Worm (Caenorhabditis elegans) whole organism, L4 larva: ENCODE results near the gene cpr-9.

Experiments used
- F26F4.8 ChIP-seq: fragments of 200-800 bp; sonication (Bioruptor generic); conservative IDR thresholded peaks from 2 replicates; pipeline ENCODE4 v1.3.6; 2022; ENCODE audit warnings: missing genetic modification characterization, missing compliant biosample characterization
- F37D6.2 ChIP-seq: sonication (generic microtip); optimal IDR thresholded peaks from 2 replicates; lab custom pipeline; 2016; ENCODE audit warnings: mild to moderate bottlenecking, missing genetic modification characterization, missing compliant biosample characterization
- F49E8.2 ChIP-seq: sonication (generic microtip); optimal IDR thresholded peaks from 2 replicates; lab custom pipeline; 2016; ENCODE audit warnings: missing compliant biosample characterization, mild to moderate bottlenecking, missing genetic modification characterization, borderline replicate concordance
- R02D3.7 ChIP-seq: fragments of 150-350 bp; sonication (generic microtip); optimal IDR thresholded peaks from 3 replicates; lab custom pipeline; 2014; ENCODE audit warnings: missing biosample characterization, missing genetic modification characterization
- Y48G9A.11 ChIP-seq: fragments of 200-800 bp; sonication (Bioruptor generic); IDR thresholded peaks from 2 replicates; pipeline ENCODE4 v1.3.6; 2022; ENCODE audit warnings: missing genetic modification reagents, missing genetic modification characterization, missing compliant biosample characterization
- Y75B8A.6 ChIP-seq: fragments of 200-800 bp; sonication (Bioruptor generic); IDR thresholded peaks from 2 replicates; pipeline ENCODE4 v1.3.6; 2022; ENCODE audit warnings: missing genetic modification reagents, missing genetic modification characterization, missing compliant biosample characterization
- ZK337.2 ChIP-seq: fragments of 200-800 bp; sonication (Bioruptor generic); IDR thresholded peaks from 2 replicates; pipeline ENCODE4 v1.3.6; 2022; ENCODE audit warnings: missing genetic modification reagents, missing genetic modification characterization, missing compliant biosample characterization
- aha-1 ChIP-seq: fragments of 150-350 bp; peaks from one replicate; lab custom pipeline; 2014; ENCODE audit warnings: missing biosample characterization, missing genetic modification characterization
- aly-2 ChIP-seq: sonication (generic microtip); optimal IDR thresholded peaks from 2 replicates; lab custom pipeline; 2018; ENCODE audit warnings: missing biosample characterization, missing genetic modification characterization
- ama-1 ChIP-seq: fragments of 150-350 bp; optimal IDR thresholded peaks from 2 replicates; lab custom pipeline; 2014; ENCODE audit warnings: inconsistent platforms, mixed read lengths
- arid-1 ChIP-seq: fragments of 200-800 bp; sonication (Bioruptor generic); conservative IDR thresholded peaks from 2 replicates; pipeline ENCODE4 v1.3.6; 2022; ENCODE audit warnings: missing genetic modification reagents, missing genetic modification characterization, missing compliant biosample characterization
- ceh-20 ChIP-seq: fragments of 200-800 bp; sonication (Bioruptor generic); IDR thresholded peaks from 2 replicates; pipeline ENCODE4 v1.3.6; 2022; ENCODE audit warnings: missing genetic modification reagents, missing genetic modification characterization, missing compliant biosample characterization
- ceh-62 ChIP-seq: sonication (generic microtip); optimal IDR thresholded peaks from 2 replicates; lab custom pipeline; 2017; ENCODE audit warnings: missing biosample characterization, missing genetic modification characterization
- daf-19 ChIP-seq: fragments of 200-800 bp; sonication (Bioruptor generic); conservative IDR thresholded peaks from 2 replicates; pipeline ENCODE4 v1.3.6; 2022; ENCODE audit warnings: missing genetic modification characterization, missing compliant biosample characterization
- daf-8 ChIP-seq: fragments of 200-800 bp; sonication (Bioruptor generic); IDR thresholded peaks from 2 replicates; pipeline ENCODE4 v1.3.6; 2022; ENCODE audit warnings: missing genetic modification characterization, missing compliant biosample characterization
- dmd-6 ChIP-seq: fragments of 200-800 bp; sonication (Bioruptor generic); IDR thresholded peaks from 2 replicates; pipeline ENCODE4 v1.3.6; 2022; ENCODE audit warnings: missing genetic modification reagents, missing genetic modification characterization, missing compliant biosample characterization
- dmd-9 ChIP-seq: fragments of 200-800 bp; sonication (Bioruptor generic); IDR thresholded peaks from 2 replicates; pipeline ENCODE4 v1.3.6; 2022; ENCODE audit warnings: missing genetic modification reagents, missing genetic modification characterization, missing compliant biosample characterization
- dve-1 ChIP-seq: sonication (generic microtip); optimal IDR thresholded peaks from 2 replicates; lab custom pipeline; 2017; ENCODE audit warnings: antibody characterized with exemption, mild to moderate bottlenecking, missing genetic modification characterization, missing compliant biosample characterization; ENCODE audit not compliant: insufficient read depth
- egl-43 ChIP-seq: fragments of 200-800 bp; sonication (Bioruptor generic); IDR thresholded peaks from 2 replicates; pipeline ENCODE4 v1.3.6; 2022; ENCODE audit warnings: missing genetic modification reagents, missing genetic modification characterization, missing compliant biosample characterization
- fkh-10 ChIP-seq: fragments of 150-350 bp; optimal IDR thresholded peaks from 2 replicates; lab custom pipeline; 2014; ENCODE audit warnings: missing biosample characterization, missing genetic modification reagents, missing genetic modification characterization
- fos-1 ChIP-seq: fragments of 150-350 bp; optimal IDR thresholded peaks from 2 replicates; lab custom pipeline; 2014; ENCODE audit warnings: missing biosample characterization, missing genetic modification characterization
- gei-8 ChIP-seq: fragments of 200-800 bp; sonication (Bioruptor generic); optimal IDR thresholded peaks from 2 replicates; lab custom pipeline; 2018; ENCODE audit warnings: mild to moderate bottlenecking, missing genetic modification characterization, missing compliant biosample characterization
- lim-7 ChIP-seq: fragments of 200-800 bp; sonication (Bioruptor generic); IDR thresholded peaks from 2 replicates; pipeline ENCODE4 v1.3.6; 2022; ENCODE audit warnings: missing genetic modification characterization, missing compliant biosample characterization
- lin-15B ChIP-seq: fragments of 150-350 bp; sonication (generic microtip); optimal IDR thresholded peaks from 3 replicates; lab custom pipeline; 2014; ENCODE audit warnings: missing biosample characterization, missing genetic modification characterization
- lin-39 ChIP-seq: fragments of 150-350 bp; optimal IDR thresholded peaks from 2 replicates; lab custom pipeline; 2014; ENCODE audit warnings: missing biosample characterization, missing genetic modification reagents, missing genetic modification characterization
- mdl-1 ChIP-seq, 2 experiments: fragments of 150-350 bp in 1 of 2; sonication (generic microtip) in 1 of 2; optimal IDR thresholded peaks; 2 replicates each; lab custom pipeline; 2014 to 2017; ENCODE audit warnings: missing biosample characterization in 2 of 2, missing genetic modification characterization in 2 of 2
- mdt-29 ChIP-seq: fragments of 200-800 bp; sonication (Bioruptor generic); IDR thresholded peaks from 2 replicates; pipeline ENCODE4 v1.3.6; 2022; ENCODE audit warnings: missing genetic modification reagents, missing genetic modification characterization, missing compliant biosample characterization
- mep-1 ChIP-seq: fragments of 150-350 bp; sonication (generic microtip); optimal IDR thresholded peaks from 3 replicates; lab custom pipeline; 2014; ENCODE audit warnings: missing biosample characterization, missing genetic modification characterization
- mes-2 ChIP-seq: sonication (generic microtip); optimal IDR thresholded peaks from 2 replicates; lab custom pipeline; 2016; ENCODE audit warnings: missing genotype, mild to moderate bottlenecking, missing genetic modification characterization, missing compliant biosample characterization; ENCODE audit not compliant: poor library complexity, severe bottlenecking
- mxl-3 ChIP-seq: fragments of 200-800 bp; sonication (Bioruptor generic); optimal IDR thresholded peaks from 2 replicates; lab custom pipeline; 2018; ENCODE audit warnings: mild to moderate bottlenecking, missing genetic modification characterization, missing compliant biosample characterization
- nhr-25 ChIP-seq: sonication (generic microtip); optimal IDR thresholded peaks from 2 replicates; lab custom pipeline; 2017; ENCODE audit warnings: missing genetic modification characterization, mild to moderate bottlenecking, missing compliant biosample characterization, antibody characterized with exemption, moderate library complexity, borderline replicate concordance; ENCODE audit not compliant: insufficient read depth
- nhr-28 ChIP-seq: fragments of 150-350 bp; optimal IDR thresholded peaks from 2 replicates; lab custom pipeline; 2014; ENCODE audit warnings: missing biosample characterization, missing genetic modification characterization
- nhr-41 ChIP-seq: fragments of 200-800 bp; sonication (Bioruptor generic); IDR thresholded peaks from 2 replicates; pipeline ENCODE4 v1.3.6; 2022; ENCODE audit warnings: missing genetic modification reagents, missing genetic modification characterization, missing compliant biosample characterization
- nhr-42 ChIP-seq: fragments of 200-800 bp; sonication (Bioruptor generic); IDR thresholded peaks from 2 replicates; pipeline ENCODE4 v1.3.6; 2022; ENCODE audit warnings: missing genetic modification characterization, missing compliant biosample characterization
- nhr-48 ChIP-seq: sonication (generic microtip); optimal IDR thresholded peaks from 2 replicates; lab custom pipeline; 2016; ENCODE audit warnings: mild to moderate bottlenecking, missing genetic modification characterization, missing compliant biosample characterization
- pha-4 ChIP-seq, 2 experiments: fragments of 150-350 bp in 1 of 2; fragments of 200-800 bp in 1 of 2; sonication (Bioruptor generic) in 1 of 2; IDR thresholded peaks in 1 of 2; optimal IDR thresholded peaks in 1 of 2; 2 replicates each; pipeline versions ENCODE4 v1.3.6 to Lab custom; 2014 to 2022; ENCODE audit warnings: missing genetic modification characterization in 2 of 2, missing genetic modification reagents in 2 of 2, missing biosample characterization in 1 of 2, missing compliant biosample characterization in 1 of 2
- php-3 ChIP-seq: fragments of 200-800 bp; sonication (Bioruptor generic); IDR thresholded peaks from 2 replicates; pipeline ENCODE4 v1.3.6; 2022; ENCODE audit warnings: missing genetic modification reagents, missing genetic modification characterization, missing compliant biosample characterization
- saeg-2 ChIP-seq: fragments of 200-800 bp; sonication (Bioruptor generic); IDR thresholded peaks from 2 replicates; pipeline ENCODE4 v1.3.6; 2022; ENCODE audit warnings: missing genetic modification reagents, missing genetic modification characterization, missing compliant biosample characterization
- sdz-12 ChIP-seq: fragments of 200-800 bp; sonication (Bioruptor generic); optimal IDR thresholded peaks from 2 replicates; lab custom pipeline; 2018; ENCODE audit warnings: mild to moderate bottlenecking, missing genetic modification characterization, missing compliant biosample characterization
- set-16 ChIP-seq: fragments of 200-800 bp; sonication (Bioruptor generic); IDR thresholded peaks from 2 replicates; pipeline ENCODE4 v1.3.6; 2022; ENCODE audit warnings: missing genetic modification reagents, missing genetic modification characterization, missing compliant biosample characterization
- snpc-1.2 ChIP-seq: fragments of 200-800 bp; sonication (Bioruptor generic); IDR thresholded peaks from 2 replicates; pipeline ENCODE4 v1.3.6; 2022; ENCODE audit warnings: missing genetic modification reagents, missing genetic modification characterization, missing compliant biosample characterization
- snpc-4 ChIP-seq: fragments of 150-350 bp; optimal IDR thresholded peaks from 2 replicates; lab custom pipeline; 2014; ENCODE audit warnings: missing biosample characterization, missing genetic modification characterization
- tag-97 ChIP-seq: fragments of 200-800 bp; sonication (Bioruptor generic); IDR thresholded peaks from 2 replicates; pipeline ENCODE4 v1.3.6; 2022; ENCODE audit warnings: missing genetic modification characterization, missing compliant biosample characterization
- tra-1 ChIP-seq: fragments of 200-800 bp; sonication (Bioruptor generic); IDR thresholded peaks from 2 replicates; pipeline ENCODE4 v1.3.6; 2022; ENCODE audit warnings: missing genetic modification reagents, missing genetic modification characterization, missing compliant biosample characterization
- unc-130 ChIP-seq: sonication (generic microtip); optimal IDR thresholded peaks from 2 replicates; lab custom pipeline; 2016; ENCODE audit warnings: missing genetic modification reagents, missing genetic modification characterization, missing compliant biosample characterization
- unc-39 ChIP-seq: sonication (generic microtip); optimal IDR thresholded peaks from 2 replicates; lab custom pipeline; 2017; ENCODE audit warnings: missing biosample characterization, missing genetic modification characterization
- zag-1 ChIP-seq: fragments of 150-350 bp; optimal IDR thresholded peaks from 2 replicates; lab custom pipeline; 2014; ENCODE audit warnings: missing biosample characterization, missing genetic modification characterization
- zfp-2 ChIP-seq: sonication (generic microtip); optimal IDR thresholded peaks from 2 replicates; lab custom pipeline; 2016; ENCODE audit warnings: mild to moderate bottlenecking, missing genetic modification characterization, missing compliant biosample characterization
- zfp-3 ChIP-seq: fragments of 200-800 bp; sonication (Bioruptor generic); conservative IDR thresholded peaks from 2 replicates; pipeline ENCODE4 v1.3.6; 2022; ENCODE audit warnings: missing genetic modification reagents, missing genetic modification characterization, missing compliant biosample characterization
- ztf-11 ChIP-seq: fragments of 150-350 bp; optimal IDR thresholded peaks from 2 replicates; lab custom pipeline; 2014; ENCODE audit warnings: missing biosample characterization, missing genetic modification characterization

Gene cpr-9

ce11 chrV:12002866-12003485 lies at the start of gene cpr-9:
Gene cpr-9, plus strand, starts transcription at chrV:12003053.
- TF ChIP-seq pha-4 (GFP tag; IDR thresholded peaks at IDR 0.05; lab: Robert Waterston, UW) (no peak), pha-4 (tag; optimal IDR thresholded peaks at IDR 0.05; lab: Kevin White, UChicago) (no peak), php-3 (GFP tag; lab: Robert Waterston, UW) (peak; percentile 40; the same call in 1 of the 2 replicates), R02D3.7 (tag; lab: Kevin White, UChicago) (no peak), ama-1 (lab: Kevin White, UChicago) (peak; percentile 45), sdz-12 (no peak), nhr-25 (no peak), ceh-62 (tag; lab: Kevin White, UChicago) (no peak), dve-1 (peak; percentile 77), F26F4.8 (GFP tag; lab: Robert Waterston, UW) (no peak), dmd-6 (GFP tag; lab: Robert Waterston, UW) (peak; percentile 56), arid-1 (GFP tag; lab: Robert Waterston, UW) (no peak), fkh-10 (GFP tag; lab: Kevin White, UChicago) (no peak), daf-8 (no peak), snpc-4 (tag; lab: Kevin White, UChicago) (no peak), dmd-9 (GFP tag; lab: Robert Waterston, UW) (no peak), daf-19 (GFP tag; lab: Robert Waterston, UW) (no peak), zfp-3 (GFP tag; lab: Robert Waterston, UW) (no peak), mxl-3 (GFP tag; lab: Kevin White, UChicago) (no peak), aly-2 (tag; lab: Kevin White, UChicago) (no peak), saeg-2 (GFP tag; lab: Robert Waterston, UW) (no peak), nhr-28 (peak; percentile 55), ceh-20 (GFP tag; lab: Robert Waterston, UW) (no peak), lin-39 (no peak), nhr-48 (tag; lab: Kevin White, UChicago) (no peak), zag-1 (tag; lab: Kevin White, UChicago) (no peak), aha-1 (peak; percentile 73), snpc-1.2 (GFP tag; lab: Robert Waterston, UW) (no peak), nhr-42 (GFP tag; lab: Robert Waterston, UW) (0 out of 2 replicates have a peak, but pooled peaks have one; percentile 10), tag-97 (GFP tag; lab: Robert Waterston, UW) (no peak), ZK337.2 (no peak), fos-1 (no peak), lim-7 (no peak), mdt-29 (GFP tag; lab: Robert Waterston, UW) (peak; percentile 57; the same call in 1 of the 2 replicates), unc-39 (tag; lab: Kevin White, UChicago) (no peak), mes-2 (tag; lab: Kevin White, UChicago) (no peak), ztf-11 (no peak), nhr-41 (GFP tag; lab: Robert Waterston, UW) (no peak), egl-43 (no peak), tra-1 (no peak; the same call in 1 of the 2 replicates), mdl-1 (tag; optimal IDR thresholded peaks at IDR 0.05; lab: Kevin White, UChicago) (peak in 1 of 2 experiments; percentile 44), F37D6.2 (tag; lab: Kevin White, UChicago) (no peak), lin-15B (tag; lab: Kevin White, UChicago) (no peak), F49E8.2 (tag; lab: Kevin White, UChicago) (no peak), Y48G9A.11 (no peak), mep-1 (tag; lab: Kevin White, UChicago) (no peak), set-16 (GFP tag; lab: Robert Waterston, UW) (no peak), zfp-2 (no peak), unc-130 (no peak), gei-8 (GFP tag; lab: Kevin White, UChicago) (no peak), Y75B8A.6 (no peak)
